6 fruit fly cellular contexts compared by ENCODE assay signal in the genomic region with DNA sequence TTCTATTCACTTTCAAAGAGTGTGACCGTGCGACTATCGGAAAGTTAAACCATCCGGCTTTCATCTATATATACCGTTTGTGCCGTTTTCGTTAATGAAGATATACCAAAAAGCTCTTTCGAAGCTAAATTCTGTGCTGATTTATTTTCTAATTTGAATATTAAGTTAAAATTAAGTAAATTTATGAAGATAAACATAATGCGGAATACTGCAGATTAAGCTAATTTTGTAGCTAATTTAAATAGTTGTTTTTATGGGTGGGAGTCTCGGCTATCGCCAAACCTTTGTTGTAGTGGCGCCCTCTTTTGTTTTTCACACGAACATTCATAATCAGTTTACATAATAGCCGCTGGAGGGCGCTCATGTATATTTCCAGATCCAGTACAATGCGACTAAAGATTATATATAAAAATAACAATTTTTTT.
A peak's percentile ranks its signal among the peaks of the same experiment; 100 is the strongest.
TF ChIP-seq lines count a peak whose summit lies in the region.

A gene (minus strand): TSS at position 37 of the 425 bp plus-strand sequence.

- TF ChIP-seq CTCF in S2 (optimal IDR thresholded peaks at IDR 0.05; lab: Kevin White, UChicago): peak; percentile 74 to 92
- TF ChIP-seq CTCF in whole organism, embryonic (GFP tag; optimal IDR thresholded peaks at IDR 0.05; lab: Kevin White, UChicago): peak; percentile 99

TF ChIP-seq in whole organism, adult, 20 proteins besides CTCF, POLR2A, EP300 and RAD21:
- TF ChIP-seq CG33017 (tag; optimal IDR thresholded peaks at IDR 0.05; lab: Kevin White, UChicago) (no peak), CG1620 (GFP tag; optimal IDR thresholded peaks at IDR 0.05; lab: Kevin White, UChicago) (peak; percentile 71), ovo (GFP tag; optimal IDR thresholded peaks at IDR 0.05; lab: Kevin White, UChicago) (peak; percentile 38), CG14711 (tag; optimal IDR thresholded peaks at IDR 0.05; lab: Kevin White, UChicago) (no peak), cnc (optimal IDR thresholded peaks at IDR 0.05; lab: Kevin White, UChicago) (no peak), bab1 (GFP tag; optimal IDR thresholded peaks at IDR 0.05; lab: Kevin White, UChicago) (no peak), CG12768 (GFP tag; optimal IDR thresholded peaks at IDR 0.05; lab: Kevin White, UChicago) (no peak), Hr96 (GFP tag; optimal IDR thresholded peaks at IDR 0.05; lab: Kevin White, UChicago) (peak; percentile 30), Crg-1 (GFP tag; optimal IDR thresholded peaks at IDR 0.05; lab: Kevin White, UChicago) (peak; percentile 42), Mnt (GFP tag; optimal IDR thresholded peaks at IDR 0.05; lab: Kevin White, UChicago) (peak; percentile 35), tj (GFP tag; optimal IDR thresholded peaks at IDR 0.05; lab: Kevin White, UChicago) (no peak), cic (GFP tag; optimal IDR thresholded peaks at IDR 0.05; lab: Kevin White, UChicago) (no peak), toe (GFP tag; optimal IDR thresholded peaks at IDR 0.05; lab: Kevin White, UChicago) (peak; percentile 67), pad (GFP tag; optimal IDR thresholded peaks at IDR 0.05; lab: Kevin White, UChicago) (peak; percentile 16)

TF ChIP-seq in whole organism, embryonic, 481 proteins besides CTCF, POLR2A, EP300 and RAD21 (continues in another document):
- TF ChIP-seq knrl (GFP tag; IDR thresholded peaks at IDR 0.05; lab: Robert Waterston, UW; ENCODE audit: partially characterized antibody) (peak; percentile 53; the same call in 1 of the 3 replicates), Chrac-16 (GFP tag; optimal IDR thresholded peaks at IDR 0.05; lab: Kevin White, UChicago) (peak; percentile 65), eve (GFP tag; optimal IDR thresholded peaks at IDR 0.05; lab: Kevin White, UChicago) (peak in 1 of 2 experiments; percentile 81), CG5953 (GFP tag; IDR thresholded peaks at IDR 0.05; lab: Robert Waterston, UW) (no peak), unc-4 (GFP tag; IDR thresholded peaks at IDR 0.05; lab: Robert Waterston, UW; ENCODE audit: partially characterized antibody) (no peak), slp2 (GFP tag; optimal IDR thresholded peaks at IDR 0.05; lab: Kevin White, UChicago) (no peak), CG32767 (GFP tag; IDR thresholded peaks at IDR 0.05; lab: Robert Waterston, UW) (no peak), dan (GFP tag; IDR thresholded peaks at IDR 0.05; lab: Robert Waterston, UW) (no peak), en (GFP tag; optimal IDR thresholded peaks at IDR 0.05; lab: Kevin White, UChicago) (no peak), CG6689 (GFP tag; IDR thresholded peaks at IDR 0.05; lab: Robert Waterston, UW) (no peak), CG15479 (GFP tag; optimal IDR thresholded peaks at IDR 0.05; lab: Kevin White, UChicago) (no peak), CG8478 (optimal IDR thresholded peaks at IDR 0.05; lab: Kevin White, UChicago) (no peak), CG7372 (GFP tag; IDR thresholded peaks at IDR 0.05; lab: Robert Waterston, UW) (peak; percentile 31; the same call in 1 of the 2 replicates), CG1529 (GFP tag; optimal IDR thresholded peaks at IDR 0.05; lab: Kevin White, UChicago) (no peak), chinmo (GFP tag; IDR thresholded peaks at IDR 0.05; lab: Robert Waterston, UW; ENCODE audit: partially characterized antibody) (no peak), CG17361 (GFP tag; IDR thresholded peaks at IDR 0.05; lab: Robert Waterston, UW) (0 out of 3 replicates have a peak, but pooled peaks have one; percentile 28), CG3847 (GFP tag; IDR thresholded peaks at IDR 0.05; lab: Robert Waterston, UW) (peak; percentile 52)

TF ChIP-seq in whole organism, prepupa, 60 proteins besides CTCF, POLR2A, EP300 and RAD21 (continues in another document):
- TF ChIP-seq CG6792 (GFP tag; optimal IDR thresholded peaks at IDR 0.05; lab: Kevin White, UChicago) (peak; percentile 9), Ets96B (tag; optimal IDR thresholded peaks at IDR 0.05; lab: Kevin White, UChicago) (no peak), Eip75B (GFP tag; optimal IDR thresholded peaks at IDR 0.05; lab: Kevin White, UChicago) (no peak), achi (GFP tag; optimal IDR thresholded peaks at IDR 0.05; lab: Kevin White, UChicago) (no peak), Eip78C (GFP tag; lab: Kevin White, UChicago) (peak; percentile 65), OdsH (GFP tag; optimal IDR thresholded peaks at IDR 0.05; lab: Kevin White, UChicago) (peak; percentile 9), Hr4 (GFP tag; optimal IDR thresholded peaks at IDR 0.05; lab: Kevin White, UChicago) (peak; percentile 34), CG6276 (GFP tag; optimal IDR thresholded peaks at IDR 0.05; lab: Kevin White, UChicago) (no peak), Eip93F (GFP tag; optimal IDR thresholded peaks at IDR 0.05; lab: Kevin White, UChicago) (no peak), Lpt (GFP tag; optimal IDR thresholded peaks at IDR 0.05; lab: Kevin White, UChicago) (no peak), Smox (GFP tag; optimal IDR thresholded peaks at IDR 0.05; lab: Kevin White, UChicago) (peak; percentile 48), dac (GFP tag; optimal IDR thresholded peaks at IDR 0.05; lab: Kevin White, UChicago) (no peak), pdm3 (GFP tag; optimal IDR thresholded peaks at IDR 0.05; lab: Kevin White, UChicago) (peak; percentile 32), Sox14 (GFP tag; optimal IDR thresholded peaks at IDR 0.05; lab: Kevin White, UChicago) (peak; percentile 61), cyc (GFP tag; optimal IDR thresholded peaks at IDR 0.05; lab: Kevin White, UChicago) (peak; percentile 49), Met (GFP tag; optimal IDR thresholded peaks at IDR 0.05; lab: Kevin White, UChicago) (peak; percentile 60), Hr39 (GFP tag; optimal IDR thresholded peaks at IDR 0.05; lab: Kevin White, UChicago) (peak; percentile 62), lz (GFP tag; optimal IDR thresholded peaks at IDR 0.05; lab: Kevin White, UChicago) (peak; percentile 63), CG31627 (GFP tag; optimal IDR thresholded peaks at IDR 0.05; lab: Kevin White, UChicago) (peak; percentile 65), svp (GFP tag; lab: Kevin White, UChicago) (peak; percentile 76)

TF ChIP-seq in whole organism, pupa, 21 proteins besides CTCF, POLR2A, EP300 and RAD21:
- TF ChIP-seq CG10348 (GFP tag; IDR thresholded peaks at IDR 0.05; lab: Robert Waterston, UW) (no peak), CG8301 (tag; optimal IDR thresholded peaks at IDR 0.05; lab: Kevin White, UChicago) (no peak), CG14655 (GFP tag; optimal IDR thresholded peaks at IDR 0.05; lab: Kevin White, UChicago) (no peak), CG9948 (tag; optimal IDR thresholded peaks at IDR 0.05; lab: Kevin White, UChicago) (no peak), CG4496 (GFP tag; IDR thresholded peaks at IDR 0.05; lab: Robert Waterston, UW) (peak; percentile 26; the same call in 1 of the 3 replicates), CG17806 (tag; optimal IDR thresholded peaks at IDR 0.05; lab: Kevin White, UChicago) (no peak), CG8159 (tag; optimal IDR thresholded peaks at IDR 0.05; lab: Kevin White, UChicago) (no peak), CG15710 (tag; optimal IDR thresholded peaks at IDR 0.05; lab: Kevin White, UChicago) (no peak), Pif1A (GFP tag; optimal IDR thresholded peaks at IDR 0.05; lab: Kevin White, UChicago) (no peak), gl (tag; optimal IDR thresholded peaks at IDR 0.05; lab: Kevin White, UChicago) (no peak), Snoo (tag; optimal IDR thresholded peaks at IDR 0.05; lab: Kevin White, UChicago) (no peak), Pif1B (GFP tag; optimal IDR thresholded peaks at IDR 0.05; lab: Kevin White, UChicago) (peak; percentile 16), rn (GFP tag; IDR thresholded peaks at IDR 0.05; lab: Robert Waterston, UW) (no peak), Ets98B (GFP tag; IDR thresholded peaks at IDR 0.05; lab: Robert Waterston, UW) (no peak), fd96Ca (GFP tag; IDR thresholded peaks at IDR 0.05; lab: Robert Waterston, UW) (no peak), CG13204 (GFP tag; optimal IDR thresholded peaks at IDR 0.05; lab: Kevin White, UChicago) (no peak), CG12605 (GFP tag; IDR thresholded peaks at IDR 0.05; lab: Robert Waterston, UW) (no peak), CG32121 (GFP tag; IDR thresholded peaks at IDR 0.05; lab: Robert Waterston, UW) (no peak)

TF ChIP-seq in whole organism, wandering third instar larva, 38 proteins besides CTCF, POLR2A, EP300 and RAD21 (continues in another document):
- no peak for TF ChIP-seq dsf (GFP tag; optimal IDR thresholded peaks at IDR 0.05; lab: Kevin White, UChicago; ENCODE audit: borderline replicate concordance)
- TF ChIP-seq OdsH (GFP tag; optimal IDR thresholded peaks at IDR 0.05; lab: Kevin White, UChicago): peak; percentile 23
- TF ChIP-seq CG9705 (GFP tag; optimal IDR thresholded peaks at IDR 0.05; lab: Kevin White, UChicago): peak; percentile 15
- TF ChIP-seq Abd-B (GFP tag; optimal IDR thresholded peaks at IDR 0.05; lab: Kevin White, UChicago): no peak
- TF ChIP-seq foxo (GFP tag; optimal IDR thresholded peaks at IDR 0.05; lab: Kevin White, UChicago): peak in 1 of 2 experiments; percentile 63
- TF ChIP-seq GATAd (GFP tag; optimal IDR thresholded peaks at IDR 0.05; lab: Kevin White, UChicago): no peak
- TF ChIP-seq rgr (GFP tag; optimal IDR thresholded peaks at IDR 0.05; lab: Kevin White, UChicago): peak; percentile 38
- peak; percentile 35 for TF ChIP-seq ey (GFP tag; optimal IDR thresholded peaks at IDR 0.05; lab: Kevin White, UChicago)
- peak; percentile 78 for TF ChIP-seq tai (GFP tag; optimal IDR thresholded peaks at IDR 0.05; lab: Kevin White, UChicago)
- no peak for TF ChIP-seq Mio (GFP tag; optimal IDR thresholded peaks at IDR 0.05; lab: Kevin White, UChicago)
- no peak for TF ChIP-seq Rel (GFP tag; optimal IDR thresholded peaks at IDR 0.05; lab: Kevin White, UChicago)
- no peak for TF ChIP-seq Rel (tag; optimal IDR thresholded peaks at IDR 0.05; lab: Kevin White, UChicago)
- peak; percentile 67 for TF ChIP-seq Hnf4 (GFP tag; optimal IDR thresholded peaks at IDR 0.05; lab: Kevin White, UChicago)
- peak; percentile 46 for TF ChIP-seq brk (GFP tag; optimal IDR thresholded peaks at IDR 0.05; lab: Kevin White, UChicago)
- peak; percentile 48 for TF ChIP-seq br (GFP tag; optimal IDR thresholded peaks at IDR 0.05; lab: Kevin White, UChicago)
- TF ChIP-seq CG32264 (GFP tag; optimal IDR thresholded peaks at IDR 0.05; lab: Kevin White, UChicago): no peak
- TF ChIP-seq Sp1 (GFP tag; optimal IDR thresholded peaks at IDR 0.05; lab: Kevin White, UChicago): no peak
- TF ChIP-seq Dif (GFP tag; optimal IDR thresholded peaks at IDR 0.05; lab: Kevin White, UChicago; ENCODE audit: partially characterized antibody): no peak
- peak; percentile 47 for TF ChIP-seq Hr83 (GFP tag; optimal IDR thresholded peaks at IDR 0.05; lab: Kevin White, UChicago; ENCODE audit: poor library complexity, severe bottlenecking)
- peak; percentile 15 for TF ChIP-seq sv (GFP tag; optimal IDR thresholded peaks at IDR 0.05; lab: Kevin White, UChicago)
- TF ChIP-seq Hr78 (GFP tag; optimal IDR thresholded peaks at IDR 0.05; lab: Kevin White, UChicago): no peak
- peak; percentile 78 for TF ChIP-seq Vsx2 (GFP tag; optimal IDR thresholded peaks at IDR 0.05; lab: Kevin White, UChicago; ENCODE audit: partially characterized antibody)
- no peak for TF ChIP-seq N (GFP tag; optimal IDR thresholded peaks at IDR 0.05; lab: Kevin White, UChicago)
- TF ChIP-seq dmrt93B (GFP tag; optimal IDR thresholded peaks at IDR 0.05; lab: Kevin White, UChicago): no peak
- TF ChIP-seq lola (GFP tag; optimal IDR thresholded peaks at IDR 0.05; lab: Kevin White, UChicago): no peak
